Fruit fly (Drosophila melanogaster): ENCODE results near the gene PGRP-LB.

PGRP-LB gene

DNA sequence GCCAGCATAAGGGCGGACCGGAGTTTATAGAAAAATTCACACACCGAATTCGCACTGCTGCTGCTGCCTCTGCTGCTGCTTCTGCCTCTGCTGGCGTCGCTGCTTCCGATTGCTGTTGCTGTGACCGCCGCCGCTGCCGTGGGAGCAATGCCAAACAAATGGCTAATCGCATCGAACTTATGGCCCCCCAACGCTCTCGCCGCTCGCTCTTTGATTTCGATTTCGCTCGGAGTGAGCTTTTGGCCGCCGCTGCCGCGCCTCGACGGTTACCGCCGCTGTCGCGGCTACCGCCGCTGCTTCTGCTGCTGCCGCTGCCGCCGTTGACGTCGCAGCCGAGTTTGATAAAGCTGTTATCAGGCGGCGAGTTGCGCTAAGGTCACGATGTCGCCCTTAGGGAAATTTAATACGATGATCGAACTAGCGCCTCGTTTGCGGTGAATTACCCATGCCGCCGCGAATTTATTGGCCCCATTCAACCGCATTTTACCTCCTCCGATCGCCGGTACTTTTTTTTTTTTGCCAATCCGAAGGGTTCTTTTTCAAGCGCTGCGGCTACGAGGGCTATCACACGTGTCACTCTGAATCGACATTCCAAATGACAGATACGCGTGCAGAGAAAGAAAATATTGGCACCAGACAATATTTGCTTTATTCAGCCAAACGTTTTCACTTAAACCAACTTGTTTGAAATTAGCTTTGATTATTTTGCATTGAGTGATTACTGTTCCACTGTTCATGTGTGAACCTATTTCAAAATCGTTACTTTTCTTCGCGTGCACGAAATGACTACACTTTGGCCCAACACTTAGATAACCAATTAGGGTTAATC lies 2.1 kb downstream of the PGRP-LB start (continued):
- TF ChIP-seq CG17361 (GFP tag; IDR thresholded peaks at IDR 0.05) (peak; percentile 59; the same call in 1 of the 3 replicates), lmd (GFP tag; IDR thresholded peaks at IDR 0.05) (peak; percentile 79), en (GFP tag; optimal IDR thresholded peaks at IDR 0.05) (no peak), CG7963 (GFP tag; IDR thresholded peaks at IDR 0.05; ENCODE audit: partially characterized antibody) (no peak), tin (GFP tag; optimal IDR thresholded peaks at IDR 0.05) (peak; percentile 38), Med (GFP tag) (peak; percentile 93), chm (GFP tag; IDR thresholded peaks at IDR 0.05) (peak; percentile 68), onecut (GFP tag; IDR thresholded peaks at IDR 0.05) (peak; percentile 45), her (GFP tag; optimal IDR thresholded peaks at IDR 0.05) (peak; percentile 57), pb (GFP tag; optimal IDR thresholded peaks at IDR 0.05) (peak; percentile 44), CG33213 (GFP tag; optimal IDR thresholded peaks at IDR 0.05) (no peak), CG13624 (GFP tag; optimal IDR thresholded peaks at IDR 0.05) (peak; percentile 14), slou (GFP tag; optimal IDR thresholded peaks at IDR 0.05) (no peak), wor (GFP tag; IDR thresholded peaks at IDR 0.05) (peak; percentile 43; the same call in 1 of the 2 replicates), CG3726 (GFP tag; IDR thresholded peaks at IDR 0.05) (no peak), Ada2b (GFP tag; IDR thresholded peaks at IDR 0.05) (peak; percentile 87), tx (GFP tag; optimal IDR thresholded peaks at IDR 0.05) (peak; percentile 48), Xbp1 (GFP tag; optimal IDR thresholded peaks at IDR 0.05) (peak; percentile 68), Elba2 (GFP tag; optimal IDR thresholded peaks at IDR 0.05) (no peak), CG17802 (tag; optimal IDR thresholded peaks at IDR 0.05) (peak; percentile 15), gcm (GFP tag; optimal IDR thresholded peaks at IDR 0.05) (no peak), pan (optimal IDR thresholded peaks at IDR 0.05) (no peak), pan (GFP tag; optimal IDR thresholded peaks at IDR 0.05 in 1 of 2, IDR thresholded peaks at IDR 0.05 in 1 of 2) (peak in 1 of 2 experiments; percentile 85), CG2199 (GFP tag; IDR thresholded peaks at IDR 0.05) (0 out of 3 replicates have a peak, but pooled peaks have one; percentile 37), CG10565 (GFP tag; optimal IDR thresholded peaks at IDR 0.05) (no peak), Doc2 (GFP tag; IDR thresholded peaks at IDR 0.05) (peak; percentile 64; the same call in 1 of the 2 replicates), CoRest (tag; optimal IDR thresholded peaks at IDR 0.05) (peak; percentile 73), Sry-δ (GFP tag; optimal IDR thresholded peaks at IDR 0.05) (peak; percentile 25), CHES-1-like (GFP tag; optimal IDR thresholded peaks at IDR 0.05) (peak; percentile 48), CG14667 (GFP tag; IDR thresholded peaks at IDR 0.05) (peak; percentile 82), CG4328 (GFP tag; optimal IDR thresholded peaks at IDR 0.05) (no peak), maf-S (GFP tag; optimal IDR thresholded peaks at IDR 0.05) (no peak), CG6254 (GFP tag; optimal IDR thresholded peaks at IDR 0.05) (no peak), CG17612 (GFP tag; IDR thresholded peaks at IDR 0.05) (0 out of 2 replicates have a peak, but pooled peaks have one; percentile 38), HmgD (GFP tag; optimal IDR thresholded peaks at IDR 0.05) (no peak), pzg (GFP tag; optimal IDR thresholded peaks at IDR 0.05) (no peak), abd-A (tag; optimal IDR thresholded peaks at IDR 0.05) (no peak), zen (tag; optimal IDR thresholded peaks at IDR 0.05) (peak; percentile 27), Oaz (GFP tag; IDR thresholded peaks at IDR 0.05) (peak; percentile 47; the same call in 1 of the 2 replicates), sima (GFP tag; optimal IDR thresholded peaks at IDR 0.05) (peak; percentile 27), Dip2 (GFP tag; IDR thresholded peaks at IDR 0.05) (peak; percentile 33; the same call in 1 of the 2 replicates), unpg (GFP tag; optimal IDR thresholded peaks at IDR 0.05) (peak; percentile 63), pros (GFP tag; optimal IDR thresholded peaks at IDR 0.05) (no peak), CG12299 (tag; optimal IDR thresholded peaks at IDR 0.05) (no peak), Rx (GFP tag; IDR thresholded peaks at IDR 0.05) (peak; percentile 64), CG7928 (GFP tag; optimal IDR thresholded peaks at IDR 0.05) (peak; percentile 29), tll (GFP tag; optimal IDR thresholded peaks at IDR 0.05) (no peak), E2f2 (GFP tag; IDR thresholded peaks at IDR 0.05) (peak; percentile 48; the same call in 1 of the 2 replicates), Ptx1 (GFP tag; IDR thresholded peaks at IDR 0.05) (peak; percentile 86)
